Fruit fly (Drosophila melanogaster): ENCODE data around the gene RhoGAP71E.

dm6 chr3L:15563851-15564106 is 24.9 kb upstream of the RhoGAP71E start:
- TF ChIP-seq psq (optimal IDR thresholded peaks at IDR 0.05) = no peak
- no peak for TF ChIP-seq CG8478 (optimal IDR thresholded peaks at IDR 0.05)
- no peak for TF ChIP-seq pan (optimal IDR thresholded peaks at IDR 0.05)
